Worm (Caenorhabditis elegans): ENCODE data around the gene gasr-8.

Gene gasr-8

ce11 chrV:14688097-14688912, 605 bp upstream of the gasr-8 start, which contains the start of gene C47E8.11 (continued):
- TF ChIP-seq ama-1 (optimal IDR thresholded peaks at IDR 0.05) (peak; percentile 92), ama-1 (GFP tag; optimal IDR thresholded peaks at IDR 0.05) (peak; percentile 57 to 77), lin-35 (GFP tag; optimal IDR thresholded peaks at IDR 0.05) (peak in 1 of 3 experiments; percentile 62), dox-1 (GFP tag; IDR thresholded peaks at IDR 0.05) (peak; percentile 76), lin-40 (tag; optimal IDR thresholded peaks at IDR 0.05) (peak; percentile 52), ztf-6 (GFP tag; IDR thresholded peaks at IDR 0.05) (no peak), tbp1 (GFP tag; optimal IDR thresholded peaks at IDR 0.05) (peak; percentile 67), cebp-1 (GFP tag; IDR thresholded peaks at IDR 0.05) (no peak), cebp-1 (tag; optimal IDR thresholded peaks at IDR 0.05) (peak; percentile 69), C17E4.6 (GFP tag; IDR thresholded peaks at IDR 0.05) (no peak), attf-3 (GFP tag; conservative IDR thresholded peaks at IDR 0.05) (no peak), lir-1 (GFP tag; conservative IDR thresholded peaks at IDR 0.05) (no peak), nhr-120 (GFP tag; IDR thresholded peaks at IDR 0.05) (no peak), B0336.3 (GFP tag; IDR thresholded peaks at IDR 0.05) (peak; percentile 86), hmg-20 (GFP tag; IDR thresholded peaks at IDR 0.05) (peak; percentile 57), ekl-4 (GFP tag; IDR thresholded peaks at IDR 0.05) (peak; percentile 77; the same call in 1 of the 2 replicates), Y95B8A.8 (GFP tag; IDR thresholded peaks at IDR 0.05) (no peak; the same call in 1 of the 2 replicates), ZK185.1 (tag; optimal IDR thresholded peaks at IDR 0.05; ENCODE audit: poor library complexity, severe bottlenecking) (peak; percentile 64), ceh-58 (GFP tag; IDR thresholded peaks at IDR 0.05) (no peak), rcor-1 (GFP tag; IDR thresholded peaks at IDR 0.05) (peak; percentile 30), snpc-3.4 (tag; optimal IDR thresholded peaks at IDR 0.05) (peak; percentile 88), sdz-38 (tag; optimal IDR thresholded peaks at IDR 0.05) (no peak), ceh-91 (GFP tag; IDR thresholded peaks at IDR 0.05) (no peak), F10E7.11 (tag; optimal IDR thresholded peaks at IDR 0.05) (peak; percentile 85), cebp-2 (GFP tag; IDR thresholded peaks at IDR 0.05) (0 out of 2 replicates have a peak, but pooled peaks have one; percentile 40), lsy-27 (tag; optimal IDR thresholded peaks at IDR 0.05; ENCODE audit: borderline replicate concordance, insufficient read depth) (no peak), unc-130 (GFP tag; optimal IDR thresholded peaks at IDR 0.05) (peak; percentile 46), Y67H2A.10 (GFP tag; conservative IDR thresholded peaks at IDR 0.05) (no peak), nfyb-1 (GFP tag; IDR thresholded peaks at IDR 0.05) (peak; percentile 75), madf-8 (GFP tag; conservative IDR thresholded peaks at IDR 0.05) (no peak; the same call in 1 of the 2 replicates), ztf-18 (tag; optimal IDR thresholded peaks at IDR 0.05) (peak; percentile 43), rpc-1 (optimal IDR thresholded peaks at IDR 0.05) (no peak), rpc-1 (tag; optimal IDR thresholded peaks at IDR 0.05) (no peak), mes-4 (tag; optimal IDR thresholded peaks at IDR 0.05) (no peak), mxl-1 (tag; optimal IDR thresholded peaks at IDR 0.05) (no peak), lin-26 (GFP tag; IDR thresholded peaks at IDR 0.05) (no peak; the same call in 1 of the 2 replicates), snpc-1.1 (tag; optimal IDR thresholded peaks at IDR 0.05; ENCODE audit: insufficient read depth) (no peak), Y79H2A.3 (GFP tag; conservative IDR thresholded peaks at IDR 0.05) (no peak), K11D2.4 (GFP tag; IDR thresholded peaks at IDR 0.05) (no peak), C06A6.2 (GFP tag; conservative IDR thresholded peaks at IDR 0.05) (peak; percentile 48; the same call in 1 of the 2 replicates), F37B4.10 (GFP tag; IDR thresholded peaks at IDR 0.05) (no peak), hlh-26 (GFP tag; conservative IDR thresholded peaks at IDR 0.05) (no peak), nhr-80 (tag; optimal IDR thresholded peaks at IDR 0.05) (peak; percentile 32), snpc-4 (GFP tag; optimal IDR thresholded peaks at IDR 0.05) (peak; percentile 3), snpc-4 (tag; optimal IDR thresholded peaks at IDR 0.05) (peak in 2 of 4 experiments; percentile 39 to 74), him-1 (tag; optimal IDR thresholded peaks at IDR 0.05) (no peak), dpl-1 (GFP tag; optimal IDR thresholded peaks at IDR 0.05) (no peak), pbrm-1 (GFP tag; IDR thresholded peaks at IDR 0.05) (peak; percentile 85)
